Fruit fly (Drosophila melanogaster) whole organism, embryonic: Measurements from ENCODE around the gene Hel25E.

Experiments
- B-H1 ChIP-seq: fragments of 200-800 bp; sonication (Bioruptor generic); IDR thresholded peaks from 3 replicates; pipeline ENCODE4 v1.3.6; 2022; ENCODE audit warnings: missing biosample characterization, missing genetic modification characterization
- CG10321 ChIP-seq: fragments of 200-800 bp; sonication (Bioruptor generic); IDR thresholded peaks from 2 replicates; pipeline ENCODE4 v1.3.6; 2022; ENCODE audit warnings: missing biosample characterization, missing genetic modification characterization
- CG12236 ChIP-seq: fragments of 200-800 bp; sonication (Bioruptor generic); optimal IDR thresholded peaks from 2 replicates; lab custom pipeline; 2016; ENCODE audit warnings: missing biosample characterization, missing genetic modification characterization
- CG12391 ChIP-seq: fragments of 200-800 bp; sonication (Bioruptor generic); optimal IDR thresholded peaks from 3 replicates; lab custom pipeline; 2018; ENCODE audit warnings: missing biosample characterization, mild to moderate bottlenecking, missing genetic modification characterization, moderate library complexity
- CG13287 ChIP-seq: fragments of 200-800 bp; sonication (Bioruptor generic); IDR thresholded peaks from 2 replicates; pipeline ENCODE4 v1.3.6; 2022; ENCODE audit warnings: missing biosample characterization, missing genetic modification characterization; ENCODE audit not compliant: partially characterized antibody
- CG13775 ChIP-seq: fragments of 200-800 bp; sonication (Bioruptor generic); optimal IDR thresholded peaks from 3 replicates; lab custom pipeline; 2017; ENCODE audit warnings: missing biosample characterization, mild to moderate bottlenecking, missing genetic modification characterization
- CG14710 ChIP-seq: fragments of 200-800 bp; sonication (Bioruptor generic); optimal IDR thresholded peaks from 3 replicates; lab custom pipeline; 2019; ENCODE audit warnings: missing biosample characterization, mild to moderate bottlenecking, missing genetic modification characterization, moderate library complexity
- CG14860 ChIP-seq: fragments of 200-800 bp; sonication (Bioruptor generic); IDR thresholded peaks from 3 replicates; pipeline ENCODE4 v1.3.6; 2022; ENCODE audit warnings: missing biosample characterization, missing genetic modification characterization; ENCODE audit not compliant: partially characterized antibody
- CG17186 ChIP-seq: fragments of 200-800 bp; sonication (Bioruptor generic); optimal IDR thresholded peaks from 3 replicates; lab custom pipeline; 2017; ENCODE audit warnings: missing biosample characterization, missing genetic modification reagents, missing genetic modification characterization
- CG2129 ChIP-seq: fragments of 200-800 bp; sonication (Bioruptor generic); IDR thresholded peaks from 2 replicates; pipeline ENCODE4 v1.3.6; 2022; ENCODE audit warnings: missing biosample characterization, missing genetic modification characterization; ENCODE audit not compliant: partially characterized antibody
- CG30020 ChIP-seq: fragments of 200-800 bp; optimal IDR thresholded peaks from 2 replicates; lab custom pipeline; 2019; ENCODE audit warnings: missing biosample characterization, mild to moderate bottlenecking, missing genetic modification characterization, moderate library complexity
- CG30403 ChIP-seq: fragments of 200-800 bp; sonication (Bioruptor generic); optimal IDR thresholded peaks from 3 replicates; lab custom pipeline; 2016; ENCODE audit warnings: missing biosample characterization, missing genetic modification characterization
- CG34224 ChIP-seq: fragments of 200-800 bp; sonication (Bioruptor generic); IDR thresholded peaks from 3 replicates; pipeline ENCODE4 v1.3.6; 2022; ENCODE audit warnings: missing biosample characterization, missing genetic modification characterization; ENCODE audit not compliant: partially characterized antibody
- CG34376 ChIP-seq: fragments of 200-800 bp; sonication (Bioruptor generic); optimal IDR thresholded peaks from 2 replicates; lab custom pipeline; 2018; ENCODE audit warnings: missing biosample characterization, mild to moderate bottlenecking, missing genetic modification characterization
- CG34422 ChIP-seq: fragments of 200-800 bp; sonication (Bioruptor generic); IDR thresholded peaks from 3 replicates; pipeline ENCODE4 v1.3.6; 2022; ENCODE audit warnings: missing biosample characterization, missing genetic modification characterization
- CG4617 ChIP-seq: fragments of 200-800 bp; sonication (Bioruptor generic); optimal IDR thresholded peaks from 3 replicates; lab custom pipeline; 2016; ENCODE audit warnings: missing biosample characterization, missing genetic modification characterization, borderline replicate concordance
- CG4730 ChIP-seq: fragments of 200-800 bp; sonication (Bioruptor generic); IDR thresholded peaks from 2 replicates; pipeline ENCODE4 v1.3.6; 2022; ENCODE audit warnings: missing biosample characterization, missing genetic modification characterization
- CG6854 ChIP-seq: fragments of 200-800 bp; sonication (Bioruptor generic); optimal IDR thresholded peaks from 3 replicates; lab custom pipeline; 2017; ENCODE audit warnings: missing biosample characterization, mild to moderate bottlenecking, missing genetic modification characterization
- CG7963 ChIP-seq: fragments of 200-800 bp; sonication (Bioruptor generic); IDR thresholded peaks from 3 replicates; pipeline ENCODE4 v1.3.6; 2022; ENCODE audit warnings: missing biosample characterization, missing genetic modification characterization; ENCODE audit not compliant: partially characterized antibody
- CG9609 ChIP-seq: fragments of 200-800 bp; sonication (Bioruptor generic); optimal IDR thresholded peaks from 3 replicates; lab custom pipeline; 2016; ENCODE audit warnings: missing biosample characterization, missing genetic modification characterization
- CoRest ChIP-seq: fragments of 200-800 bp; sonication (Bioruptor generic); optimal IDR thresholded peaks from 3 replicates; lab custom pipeline; 2018; ENCODE audit warnings: missing biosample characterization, mild to moderate bottlenecking, missing genetic modification characterization, moderate library complexity
- D19A ChIP-seq: fragments of 200-800 bp; optimal IDR thresholded peaks from 3 replicates; lab custom pipeline; 2019; ENCODE audit warnings: missing biosample characterization, mild to moderate bottlenecking, missing genetic modification characterization, moderate library complexity
- E2f1 ChIP-seq: fragments of 200-800 bp; sonication (Bioruptor generic); IDR thresholded peaks from 2 replicates; pipeline ENCODE4 v1.3.6; 2022; ENCODE audit warnings: missing biosample characterization, missing genetic modification characterization
- Ets65A ChIP-seq: fragments of 200-800 bp; sonication (Bioruptor generic); peaks from one replicate; lab custom pipeline; 2016; ENCODE audit warnings: missing biosample characterization, missing genetic modification characterization
- Ets97D ChIP-seq: fragments of 200-800 bp; sonication (Bioruptor generic); optimal IDR thresholded peaks from 3 replicates; lab custom pipeline; 2016; ENCODE audit warnings: missing biosample characterization, missing genetic modification characterization
- HmgZ ChIP-seq: fragments of 200-800 bp; sonication (Bioruptor generic); optimal IDR thresholded peaks from 2 replicates; lab custom pipeline; 2018; ENCODE audit warnings: missing biosample characterization, mild to moderate bottlenecking, missing genetic modification characterization
- NC2β ChIP-seq: fragments of 200-800 bp; sonication (Bioruptor generic); optimal IDR thresholded peaks from 2 replicates; lab custom pipeline; 2016; ENCODE audit warnings: missing biosample characterization, missing genetic modification characterization
- Opbp ChIP-seq: fragments of 200-800 bp; sonication (Bioruptor generic); IDR thresholded peaks from 3 replicates; pipeline ENCODE4 v1.3.6; 2022; ENCODE audit warnings: missing biosample characterization, missing genetic modification characterization; ENCODE audit not compliant: partially characterized antibody
- Side ChIP-seq: fragments of 200-800 bp; sonication (Bioruptor generic); optimal IDR thresholded peaks from 2 replicates; lab custom pipeline; 2016; ENCODE audit warnings: missing biosample characterization, missing genetic modification characterization
- Spps ChIP-seq: fragments of 200-800 bp; sonication (Bioruptor generic); optimal IDR thresholded peaks from 2 replicates; lab custom pipeline; 2018; ENCODE audit warnings: missing biosample characterization, mild to moderate bottlenecking, missing genetic modification characterization
- Sry-δ ChIP-seq: fragments of 200-800 bp; sonication (Bioruptor generic); optimal IDR thresholded peaks from 2 replicates; lab custom pipeline; 2016; ENCODE audit warnings: missing biosample characterization, missing genetic modification characterization
- YL-1 ChIP-seq: fragments of 200-800 bp; sonication (Bioruptor generic); optimal IDR thresholded peaks from 3 replicates; lab custom pipeline; 2017; ENCODE audit warnings: missing biosample characterization, mild to moderate bottlenecking, missing genetic modification characterization
- ato ChIP-seq: fragments of 200-800 bp; sonication (Bioruptor generic); IDR thresholded peaks from 2 replicates; pipeline ENCODE4 v1.3.6; 2022; ENCODE audit warnings: missing biosample characterization, missing genetic modification characterization; ENCODE audit not compliant: partially characterized antibody
- bbx ChIP-seq: fragments of 200-800 bp; sonication (Bioruptor generic); IDR thresholded peaks from 2 replicates; pipeline ENCODE4 v1.3.6; 2022; ENCODE audit warnings: missing biosample characterization, missing genetic modification characterization; ENCODE audit not compliant: partially characterized antibody
- chn ChIP-seq: fragments of 200-800 bp; sonication (Bioruptor generic); optimal IDR thresholded peaks from 2 replicates; lab custom pipeline; 2016; ENCODE audit warnings: missing biosample characterization, missing genetic modification characterization
- ewg ChIP-seq: fragments of 200-800 bp; sonication (Bioruptor generic); optimal IDR thresholded peaks from 3 replicates; lab custom pipeline; 2017; ENCODE audit warnings: mild to moderate bottlenecking, missing biosample characterization, missing genetic modification reagents, missing genetic modification characterization
- fd96Cb ChIP-seq: fragments of 200-800 bp; sonication (Bioruptor generic); optimal IDR thresholded peaks from 2 replicates; lab custom pipeline; 2018; ENCODE audit warnings: missing biosample characterization, mild to moderate bottlenecking, missing genetic modification characterization, moderate library complexity
- gfzf ChIP-seq: fragments of 200-800 bp; sonication (Bioruptor generic); optimal IDR thresholded peaks from 2 replicates; lab custom pipeline; 2016; ENCODE audit warnings: missing biosample characterization, mild to moderate bottlenecking, missing genetic modification characterization, moderate library complexity
- hkb ChIP-seq, 2 experiments: fragments of 200-800 bp in 1 of 2; fragments of >200 bp in 1 of 2; sonication (Bioruptor generic) in 1 of 2; IDR thresholded peaks in 1 of 2; optimal IDR thresholded peaks in 1 of 2; 2 replicates each; pipeline versions ENCODE4 v1.3.6 to Lab custom; 2017 to 2022; ENCODE audit warnings: missing biosample characterization in 1 of 2, missing genetic modification characterization in 1 of 2
- hth ChIP-seq: fragments of >200 bp; optimal IDR thresholded peaks from 2 replicates; lab custom pipeline; 2017; ENCODE audit warnings: inconsistent platforms
- knrl ChIP-seq: fragments of 200-800 bp; sonication (Bioruptor generic); IDR thresholded peaks from 3 replicates; pipeline ENCODE4 v1.3.6; 2022; ENCODE audit warnings: missing biosample characterization, missing genetic modification characterization; ENCODE audit not compliant: partially characterized antibody
- lola ChIP-seq, 3 experiments: fragments of >200 bp in 2 of 3; fragments of 200-800 bp in 1 of 3; sonication (Bioruptor generic) in 1 of 3; optimal IDR thresholded peaks; 2 replicates each; lab custom pipeline; 2017 to 2019; ENCODE audit warnings: missing biosample characterization in 3 of 3, missing genetic modification characterization in 3 of 3, mild to moderate bottlenecking in 1 of 3, moderate library complexity in 1 of 3
- mld ChIP-seq: fragments of 200-800 bp; sonication (Bioruptor generic); IDR thresholded peaks from 3 replicates; pipeline ENCODE4 v1.3.6; 2022; ENCODE audit warnings: missing biosample characterization, missing genetic modification characterization; ENCODE audit not compliant: partially characterized antibody
- pzg ChIP-seq: fragments of 200-800 bp; sonication (Bioruptor generic); optimal IDR thresholded peaks from 3 replicates; lab custom pipeline; 2018; ENCODE audit warnings: missing biosample characterization, mild to moderate bottlenecking, missing genetic modification characterization, moderate library complexity
- tgo ChIP-seq: fragments of 200-800 bp; sonication (Bioruptor generic); IDR thresholded peaks from 3 replicates; pipeline ENCODE4 v1.3.6; 2022; ENCODE audit warnings: missing biosample characterization, missing genetic modification characterization
- unc-4 ChIP-seq: fragments of 200-800 bp; sonication (Bioruptor generic); IDR thresholded peaks from 2 replicates; pipeline ENCODE4 v1.3.6; 2022; ENCODE audit warnings: missing biosample characterization, missing genetic modification characterization; ENCODE audit not compliant: partially characterized antibody
- usp ChIP-seq: fragments of >200 bp; optimal IDR thresholded peaks from 2 replicates; lab custom pipeline; 2017; ENCODE audit warnings: missing biosample characterization, missing genetic modification characterization

Hel25E gene

DNA sequence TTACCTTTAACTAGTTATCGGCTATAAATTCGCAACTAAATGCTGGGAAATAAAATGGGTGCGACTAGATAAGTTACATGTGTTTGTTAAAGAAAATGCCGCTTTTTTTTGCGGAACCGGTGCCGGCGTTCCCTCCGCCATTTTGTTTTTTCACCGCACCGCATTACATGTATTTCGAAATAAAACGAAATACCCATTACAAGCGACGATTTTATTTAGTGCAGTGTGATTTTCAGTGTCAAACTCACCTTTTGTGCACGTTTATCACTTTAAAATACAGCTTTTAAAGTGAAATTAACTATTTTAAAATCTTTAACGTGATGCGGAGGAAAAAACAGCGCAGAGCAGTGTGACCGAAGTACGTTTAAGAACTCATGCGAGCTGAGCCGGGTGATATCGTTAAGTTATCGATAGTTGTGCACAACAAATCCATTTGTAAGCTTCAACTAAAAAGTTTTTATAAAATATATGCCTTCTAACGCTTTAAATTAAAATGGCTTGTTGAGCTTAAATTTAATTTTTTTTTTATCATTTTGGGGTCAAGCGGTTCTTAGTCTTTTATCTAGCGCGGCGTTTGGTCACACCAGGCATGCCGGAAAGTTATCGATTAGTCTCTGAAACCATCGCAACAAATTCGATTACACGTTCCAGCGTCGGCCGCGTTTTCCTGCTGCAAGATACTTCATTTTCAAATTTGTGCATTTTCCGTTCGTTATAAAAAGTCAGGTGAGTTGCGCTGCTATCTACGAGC is at the start of gene Hel25E, which contains the start of gene Lam (continued):
- TF ChIP-seq CG14710 (tag; lab: Kevin White, UChicago) = peak; percentile 79
- TF ChIP-seq CG6854 (GFP tag; lab: Kevin White, UChicago) = no peak
- peak; percentile 18 for TF ChIP-seq Spps
- TF ChIP-seq CG34224 = peak; percentile 86
- no peak for TF ChIP-seq usp
- peak; percentile 19 for TF ChIP-seq CG4617 (GFP tag; lab: Kevin White, UChicago)
- TF ChIP-seq CG7963 (GFP tag; lab: Robert Waterston, UW) = peak; percentile 54; the same call in 2 of the 3 replicates
- TF ChIP-seq CG2129 (GFP tag; lab: Robert Waterston, UW) = peak; percentile 87
- TF ChIP-seq unc-4 (GFP tag; lab: Robert Waterston, UW) = peak; percentile 93
- TF ChIP-seq knrl (GFP tag; lab: Robert Waterston, UW) = peak; percentile 89
- TF ChIP-seq gfzf (GFP tag; lab: Kevin White, UChicago) = peak; percentile 94
- TF ChIP-seq CG13775 (GFP tag; lab: Kevin White, UChicago) = peak; percentile 7
- no peak for TF ChIP-seq tgo (GFP tag; lab: Robert Waterston, UW)
- peak; percentile 32 for TF ChIP-seq ewg (GFP tag; lab: Kevin White, UChicago)
- no peak for TF ChIP-seq B-H1
- TF ChIP-seq YL-1 = peak; percentile 58
- peak; percentile 69 for TF ChIP-seq hkb (optimal IDR thresholded peaks at IDR 0.05; lab: Kevin White, UChicago)
- TF ChIP-seq hkb (GFP tag; IDR thresholded peaks at IDR 0.05; lab: Robert Waterston, UW) = no peak
- no peak for TF ChIP-seq CG12236 (GFP tag; lab: Kevin White, UChicago)
- peak; percentile 22 for TF ChIP-seq CG9609 (GFP tag; lab: Kevin White, UChicago)
- TF ChIP-seq pzg = peak; percentile 78
- peak; percentile 14 for TF ChIP-seq Side (GFP tag; lab: Kevin White, UChicago)
- TF ChIP-seq chn (GFP tag; lab: Kevin White, UChicago) = peak; percentile 24
- TF ChIP-seq CG13287 (GFP tag; lab: Robert Waterston, UW) = peak; percentile 95
- peak; percentile 76 for TF ChIP-seq Opbp
- peak; percentile 66; the same call in 1 of the 3 replicates for TF ChIP-seq CG14860 (GFP tag; lab: Robert Waterston, UW)
- TF ChIP-seq HmgZ (tag; lab: Kevin White, UChicago) = peak; percentile 58
- peak; percentile 82 for TF ChIP-seq Ets97D (GFP tag; lab: Kevin White, UChicago)
- TF ChIP-seq CG30403 (GFP tag; lab: Kevin White, UChicago) = peak; percentile 12
- peak; percentile 69 for TF ChIP-seq bbx
- peak; percentile 31 for TF ChIP-seq CG30020 (tag; lab: Kevin White, UChicago)
- TF ChIP-seq fd96Cb (tag; lab: Kevin White, UChicago) = no peak
- TF ChIP-seq CG4730 (GFP tag; lab: Robert Waterston, UW) = no peak
- TF ChIP-seq CG34422 (GFP tag; lab: Robert Waterston, UW) = peak; percentile 79; the same call in 1 of the 3 replicates
- peak; percentile 79 for TF ChIP-seq CG17186
- peak; percentile 88 for TF ChIP-seq Sry-δ (GFP tag; lab: Kevin White, UChicago)
- peak; percentile 63 for TF ChIP-seq CG12391
- TF ChIP-seq NC2β (GFP tag; lab: Kevin White, UChicago) = peak; percentile 60
- TF ChIP-seq E2f1 = peak; percentile 14; the same call in 1 of the 2 replicates
- TF ChIP-seq CG34376 (GFP tag; lab: Kevin White, UChicago) = no peak
- peak; percentile 80 for TF ChIP-seq Ets65A
- peak; percentile 59; the same call in 1 of the 3 replicates for TF ChIP-seq mld
- TF ChIP-seq D19A (tag; lab: Kevin White, UChicago) = no peak
- TF ChIP-seq lola (GFP tag; optimal IDR thresholded peaks at IDR 0.05; lab: Kevin White, UChicago) = peak in 1 of 3 experiments; percentile 24
- peak; percentile 3 for TF ChIP-seq CoRest (tag; lab: Kevin White, UChicago)
- TF ChIP-seq hth (lab: Kevin White, UChicago) = no peak
- peak; percentile 83 for TF ChIP-seq ato (GFP tag; lab: Robert Waterston, UW)
- TF ChIP-seq CG10321 (GFP tag; lab: Robert Waterston, UW) = 0 out of 2 replicates have a peak, but pooled peaks have one; percentile 16
